Fruit fly (Drosophila melanogaster) whole organism, embryonic: ENCODE data around the gene Gr64d.

Experiments
- Atf3 ChIP-seq: fragments of 200-800 bp; sonication (Bioruptor generic); optimal IDR thresholded peaks from 3 replicates; lab custom pipeline; 2016; ENCODE audit warnings: missing biosample characterization, missing genetic modification characterization
- Bdp1 ChIP-seq: fragments of 200-800 bp; sonication (Bioruptor generic); optimal IDR thresholded peaks from 3 replicates; lab custom pipeline; 2016; ENCODE audit warnings: missing biosample characterization, missing genetic modification characterization
- Bteb2 ChIP-seq: fragments of 200-800 bp; sonication (Bioruptor generic); optimal IDR thresholded peaks from 2 replicates; lab custom pipeline; 2016; ENCODE audit warnings: missing biosample characterization, missing genetic modification characterization
- CG10274 ChIP-seq: fragments of 200-800 bp; sonication (Bioruptor generic); optimal IDR thresholded peaks from 3 replicates; lab custom pipeline; 2017; ENCODE audit warnings: missing biosample characterization, mild to moderate bottlenecking, missing genetic modification characterization
- CG10959 ChIP-seq: fragments of 200-800 bp; sonication (Bioruptor generic); IDR thresholded peaks from 2 replicates; pipeline ENCODE4 v1.3.6; 2022; ENCODE audit warnings: missing biosample characterization, missing genetic modification characterization
- CG11723 ChIP-seq: fragments of 200-800 bp; sonication (Bioruptor generic); optimal IDR thresholded peaks from 2 replicates; lab custom pipeline; 2017; ENCODE audit warnings: missing biosample characterization, mild to moderate bottlenecking, missing genetic modification characterization
- CG12744 ChIP-seq: fragments of 200-800 bp; sonication (Bioruptor generic); optimal IDR thresholded peaks from 2 replicates; lab custom pipeline; 2016; ENCODE audit warnings: missing biosample characterization, missing genetic modification characterization
- CG13624 ChIP-seq: fragments of 200-800 bp; sonication (Bioruptor generic); optimal IDR thresholded peaks from 2 replicates; lab custom pipeline; 2016; ENCODE audit warnings: missing biosample characterization, missing genetic modification characterization
- CG13775 ChIP-seq: fragments of 200-800 bp; sonication (Bioruptor generic); optimal IDR thresholded peaks from 3 replicates; lab custom pipeline; 2017; ENCODE audit warnings: missing biosample characterization, mild to moderate bottlenecking, missing genetic modification characterization
- CG14667 ChIP-seq: fragments of 200-800 bp; sonication (Bioruptor generic); IDR thresholded peaks from 2 replicates; pipeline ENCODE4 v1.3.6; 2022; ENCODE audit warnings: missing biosample characterization, missing genetic modification characterization
- CG15269 ChIP-seq: fragments of 200-800 bp; sonication (Bioruptor generic); optimal IDR thresholded peaks from 2 replicates; lab custom pipeline; 2018; ENCODE audit warnings: missing biosample characterization, mild to moderate bottlenecking, missing genetic modification characterization, moderate library complexity
- CG18262 ChIP-seq: fragments of 200-800 bp; optimal IDR thresholded peaks from 3 replicates; lab custom pipeline; 2019; ENCODE audit warnings: missing biosample characterization, mild to moderate bottlenecking, missing genetic modification characterization, moderate library complexity
- CG18476 ChIP-seq: fragments of 200-800 bp; sonication (Bioruptor generic); optimal IDR thresholded peaks from 2 replicates; lab custom pipeline; 2016; ENCODE audit warnings: missing biosample characterization, mild to moderate bottlenecking, missing genetic modification characterization
- CG18619 ChIP-seq: fragments of 200-800 bp; sonication (Bioruptor generic); optimal IDR thresholded peaks from 3 replicates; lab custom pipeline; 2017; ENCODE audit warnings: missing biosample characterization, mild to moderate bottlenecking, missing genetic modification characterization
- CG2129 ChIP-seq: fragments of 200-800 bp; sonication (Bioruptor generic); IDR thresholded peaks from 2 replicates; pipeline ENCODE4 v1.3.6; 2022; ENCODE audit warnings: missing biosample characterization, missing genetic modification characterization; ENCODE audit not compliant: partially characterized antibody
- CG31388 ChIP-seq: fragments of 200-800 bp; sonication (Bioruptor generic); optimal IDR thresholded peaks from 2 replicates; lab custom pipeline; 2016; ENCODE audit warnings: missing biosample characterization, missing genetic modification characterization
- CG5180 ChIP-seq: fragments of 200-800 bp; sonication (Bioruptor generic); optimal IDR thresholded peaks from 3 replicates; lab custom pipeline; 2017; ENCODE audit warnings: missing biosample characterization, missing genetic modification characterization, mild to moderate bottlenecking, moderate library complexity, missing genetic modification reagents
- CG6254 ChIP-seq: fragments of 200-800 bp; sonication (Bioruptor generic); optimal IDR thresholded peaks from 3 replicates; lab custom pipeline; 2017; ENCODE audit warnings: mild to moderate bottlenecking, missing biosample characterization, missing genetic modification reagents, missing genetic modification characterization
- CG6765 ChIP-seq: fragments of 200-800 bp; sonication (Bioruptor generic); optimal IDR thresholded peaks from 3 replicates; lab custom pipeline; 2017; ENCODE audit warnings: missing biosample characterization, mild to moderate bottlenecking, missing genetic modification characterization
- CG9876 ChIP-seq: fragments of 200-800 bp; sonication (Bioruptor generic); optimal IDR thresholded peaks from 2 replicates; lab custom pipeline; 2016; ENCODE audit warnings: missing biosample characterization, missing genetic modification characterization
- CG9932 ChIP-seq: fragments of 200-800 bp; sonication (Bioruptor generic); IDR thresholded peaks from 2 replicates; pipeline ENCODE4 v1.3.6; 2022; ENCODE audit warnings: missing biosample characterization, missing genetic modification characterization
- CTCF ChIP-seq: fragments of 200-800 bp; sonication (Bioruptor generic); optimal IDR thresholded peaks from 2 replicates; lab custom pipeline; 2017; ENCODE audit warnings: missing biosample characterization, mild to moderate bottlenecking, missing genetic modification characterization, moderate library complexity
- CoRest ChIP-seq: fragments of 200-800 bp; sonication (Bioruptor generic); optimal IDR thresholded peaks from 3 replicates; lab custom pipeline; 2018; ENCODE audit warnings: missing biosample characterization, mild to moderate bottlenecking, missing genetic modification characterization, moderate library complexity
- D ChIP-seq, 2 experiments: fragments of 200-800 bp in 1 of 2; fragments of >200 bp in 1 of 2; sonication (Bioruptor generic) in 1 of 2; optimal IDR thresholded peaks; 2 replicates in 1 of 2; 3 replicates in 1 of 2; lab custom pipeline; 2017; ENCODE audit warnings: mild to moderate bottlenecking in 1 of 2, missing biosample characterization in 1 of 2, missing genetic modification characterization in 1 of 2, missing genetic modification reagents in 1 of 2
- D19A ChIP-seq: fragments of 200-800 bp; optimal IDR thresholded peaks from 3 replicates; lab custom pipeline; 2019; ENCODE audit warnings: missing biosample characterization, mild to moderate bottlenecking, missing genetic modification characterization, moderate library complexity
- E2f1 ChIP-seq: fragments of 200-800 bp; sonication (Bioruptor generic); IDR thresholded peaks from 2 replicates; pipeline ENCODE4 v1.3.6; 2022; ENCODE audit warnings: missing biosample characterization, missing genetic modification characterization
- Hey ChIP-seq: fragments of 200-800 bp; sonication (Bioruptor generic); optimal IDR thresholded peaks from 3 replicates; lab custom pipeline; 2018; ENCODE audit warnings: missing biosample characterization, mild to moderate bottlenecking, missing genetic modification characterization
- NC2α ChIP-seq: fragments of 200-800 bp; sonication (Bioruptor generic); optimal IDR thresholded peaks from 2 replicates; lab custom pipeline; 2016; ENCODE audit warnings: missing biosample characterization, missing genetic modification characterization
- Nf-YB ChIP-seq: fragments of 200-800 bp; sonication (Bioruptor generic); optimal IDR thresholded peaks from 3 replicates; lab custom pipeline; 2019; ENCODE audit warnings: missing biosample characterization, mild to moderate bottlenecking, missing genetic modification characterization, moderate library complexity
- Stat92E ChIP-seq, 3 experiments: fragments of >200 bp in 2 of 3; fragments of 200-800 bp in 1 of 3; sonication (Bioruptor generic) in 1 of 3; optimal IDR thresholded peaks; 2 replicates each; lab custom pipeline; 2017 to 2019; ENCODE audit warnings: missing biosample characterization in 3 of 3, missing genetic modification characterization in 3 of 3, mild to moderate bottlenecking in 1 of 3, moderate library complexity in 1 of 3
- Trl ChIP-seq, 3 experiments: fragments of >200 bp in 2 of 3; fragments of 200-800 bp in 1 of 3; sonication (Bioruptor generic) in 1 of 3; optimal IDR thresholded peaks; 2 replicates in 1 of 3; 3 replicates in 2 of 3; lab custom pipeline; 2016 to 2017; ENCODE audit warnings: missing biosample characterization in 1 of 3, missing genetic modification characterization in 1 of 3
- Usf ChIP-seq: fragments of 200-800 bp; sonication (Bioruptor generic); optimal IDR thresholded peaks from 2 replicates; lab custom pipeline; 2017; ENCODE audit warnings: missing genotype, missing biosample characterization, missing genetic modification characterization
- amos ChIP-seq: fragments of 200-800 bp; sonication (Bioruptor generic); IDR thresholded peaks from 2 replicates; pipeline ENCODE4 v1.3.6; 2022; ENCODE audit warnings: missing biosample characterization, missing genetic modification characterization; ENCODE audit not compliant: partially characterized antibody
- dm ChIP-seq: fragments of 200-800 bp; sonication (Bioruptor generic); optimal IDR thresholded peaks from 3 replicates; lab custom pipeline; 2016; ENCODE audit warnings: missing biosample characterization, missing genetic modification characterization
- dpn ChIP-seq, 2 experiments: fragments of 200-800 bp; sonication (Bioruptor generic); optimal IDR thresholded peaks; 3 replicates each; lab custom pipeline; 2016; ENCODE audit warnings: missing biosample characterization in 2 of 2, missing genetic modification characterization in 2 of 2
- ems ChIP-seq: fragments of 200-800 bp; sonication (Bioruptor generic); optimal IDR thresholded peaks from 3 replicates; lab custom pipeline; 2016; ENCODE audit warnings: missing biosample characterization, missing genetic modification characterization
- exex ChIP-seq: fragments of 200-800 bp; sonication (Bioruptor generic); optimal IDR thresholded peaks from 4 replicates; lab custom pipeline; 2018; ENCODE audit warnings: missing biosample characterization, mild to moderate bottlenecking, missing genetic modification characterization, moderate library complexity
- hb ChIP-seq: fragments of 200-800 bp; sonication (Bioruptor generic); IDR thresholded peaks from 3 replicates; pipeline ENCODE4 v1.3.6; 2022; ENCODE audit warnings: missing biosample characterization, missing genetic modification characterization; ENCODE audit not compliant: partially characterized antibody
- kni ChIP-seq: fragments of 200-800 bp; sonication (Bioruptor generic); optimal IDR thresholded peaks from 3 replicates; lab custom pipeline; 2017; ENCODE audit warnings: mild to moderate bottlenecking, missing biosample characterization, missing genetic modification reagents, missing genetic modification characterization
- mam ChIP-seq: fragments of 200-800 bp; sonication (Bioruptor generic); optimal IDR thresholded peaks from 3 replicates; lab custom pipeline; 2016; ENCODE audit warnings: missing biosample characterization, missing genetic modification characterization
- otp ChIP-seq: fragments of 200-800 bp; sonication (Bioruptor generic); IDR thresholded peaks from 3 replicates; pipeline ENCODE4, ENCODE4 v1.3.6; 2022; ENCODE audit warnings: missing biosample characterization, missing genetic modification characterization
- rib ChIP-seq: fragments of 200-800 bp; sonication (Bioruptor generic); IDR thresholded peaks from 2 replicates; pipeline ENCODE4 v1.3.6; 2022; ENCODE audit warnings: missing biosample characterization, missing genetic modification characterization
- sc ChIP-seq, 3 experiments: fragments of >200 bp in 2 of 3; fragments of 200-800 bp in 1 of 3; sonication (Bioruptor generic) in 1 of 3; optimal IDR thresholded peaks; 2 replicates in 2 of 3; 3 replicates in 1 of 3; lab custom pipeline; 2017; ENCODE audit warnings: mild to moderate bottlenecking in 1 of 3, missing biosample characterization in 1 of 3, missing genetic modification characterization in 1 of 3, missing genetic modification reagents in 1 of 3
- seq ChIP-seq: fragments of 200-800 bp; sonication (Bioruptor generic); IDR thresholded peaks from 2 replicates; pipeline ENCODE4 v1.3.6; 2022; ENCODE audit warnings: missing biosample characterization, missing genetic modification characterization
- ssp ChIP-seq: fragments of 200-800 bp; sonication (Bioruptor generic); IDR thresholded peaks from 2 replicates; pipeline ENCODE4 v1.3.6; 2022; ENCODE audit warnings: missing biosample characterization, missing genetic modification characterization
- tup ChIP-seq: fragments of 200-800 bp; sonication (Bioruptor generic); optimal IDR thresholded peaks from 2 replicates; lab custom pipeline; 2016; ENCODE audit warnings: missing biosample characterization, mild to moderate bottlenecking, missing genetic modification characterization, moderate library complexity
- unc-4 ChIP-seq: fragments of 200-800 bp; sonication (Bioruptor generic); IDR thresholded peaks from 2 replicates; pipeline ENCODE4 v1.3.6; 2022; ENCODE audit warnings: missing biosample characterization, missing genetic modification characterization; ENCODE audit not compliant: partially characterized antibody
- zen ChIP-seq: fragments of 200-800 bp; sonication (Bioruptor generic); optimal IDR thresholded peaks from 3 replicates; lab custom pipeline; 2018; ENCODE audit warnings: missing biosample characterization, mild to moderate bottlenecking, missing genetic modification characterization, moderate library complexity
- zfh2 ChIP-seq: fragments of 200-800 bp; sonication (Bioruptor generic); optimal IDR thresholded peaks from 2 replicates; lab custom pipeline; 2016; ENCODE audit warnings: missing biosample characterization, missing genetic modification characterization

Gr64d gene

dm6 chr3L:4016754-4017153 lies 15.1 kb upstream of the Gr64d start (continued):
- no peak for TF ChIP-seq Bteb2 (GFP tag; lab: Kevin White, UChicago)
- TF ChIP-seq CG31388 (GFP tag; lab: Kevin White, UChicago) = peak; percentile 28
- no peak for TF ChIP-seq kni (GFP tag; lab: Kevin White, UChicago)
- no peak for TF ChIP-seq amos
- TF ChIP-seq CG18476 (GFP tag; lab: Kevin White, UChicago) = peak; percentile 24
- peak; percentile 85 for TF ChIP-seq zen (tag; lab: Kevin White, UChicago)
- no peak for TF ChIP-seq unc-4 (GFP tag; lab: Robert Waterston, UW)
- TF ChIP-seq CG18262 = peak; percentile 77
- TF ChIP-seq Bdp1 = no peak
- TF ChIP-seq CoRest (tag; lab: Kevin White, UChicago) = peak; percentile 67
- no peak for TF ChIP-seq zfh2 (GFP tag; lab: Kevin White, UChicago)
- TF ChIP-seq exex = no peak
- TF ChIP-seq Nf-YB (GFP tag; lab: Kevin White, UChicago) = peak; percentile 20
- TF ChIP-seq seq (GFP tag; lab: Robert Waterston, UW) = no peak
- peak; percentile 82 for TF ChIP-seq otp
- peak; percentile 20 for TF ChIP-seq ems (GFP tag; lab: Kevin White, UChicago)
- TF ChIP-seq mam = peak; percentile 39
- TF ChIP-seq dm (GFP tag; lab: Kevin White, UChicago) = peak; percentile 10
- peak; percentile 60 to 71 for TF ChIP-seq dpn (GFP tag; optimal IDR thresholded peaks at IDR 0.05; lab: Kevin White, UChicago)
- peak; percentile 42 for TF ChIP-seq CG13775
- TF ChIP-seq CG13624 (GFP tag; lab: Kevin White, UChicago) = no peak
- peak; percentile 52; the same call in 1 of the 2 replicates for TF ChIP-seq CG14667 (GFP tag; lab: Robert Waterston, UW)
- TF ChIP-seq hb (GFP tag; lab: Robert Waterston, UW) = no peak
- TF ChIP-seq CG18619 (GFP tag; lab: Kevin White, UChicago) = peak; percentile 35
- no peak for TF ChIP-seq CG6765 (GFP tag; lab: Kevin White, UChicago)
- no peak for TF ChIP-seq rib
- no peak for TF ChIP-seq Stat92E (GFP tag; optimal IDR thresholded peaks at IDR 0.05; lab: Kevin White, UChicago)
- peak; percentile 33 for TF ChIP-seq Usf (GFP tag; lab: Kevin White, UChicago)
- no peak for TF ChIP-seq sc (optimal IDR thresholded peaks at IDR 0.05; lab: Kevin White, UChicago)
- peak; percentile 67 for TF ChIP-seq sc (GFP tag; optimal IDR thresholded peaks at IDR 0.05; lab: Kevin White, UChicago)
- TF ChIP-seq CG9932 (GFP tag; lab: Robert Waterston, UW) = no peak
- TF ChIP-seq CG10959 (GFP tag; lab: Robert Waterston, UW) = peak; percentile 85
- TF ChIP-seq D (optimal IDR thresholded peaks at IDR 0.05; lab: Kevin White, UChicago) = no peak
- peak; percentile 70 for TF ChIP-seq D (GFP tag; optimal IDR thresholded peaks at IDR 0.05; lab: Kevin White, UChicago)
- TF ChIP-seq CG15269 (tag; lab: Kevin White, UChicago) = peak; percentile 29
- TF ChIP-seq CG11723 (GFP tag; lab: Kevin White, UChicago) = peak; percentile 21
- no peak for TF ChIP-seq CTCF (GFP tag; lab: Kevin White, UChicago)
- no peak for TF ChIP-seq CG12744 (GFP tag; lab: Kevin White, UChicago)
- TF ChIP-seq D19A (tag; lab: Kevin White, UChicago) = peak; percentile 51
- TF ChIP-seq CG6254 (GFP tag; lab: Kevin White, UChicago) = peak; percentile 66
- TF ChIP-seq CG2129 (GFP tag; lab: Robert Waterston, UW) = no peak
- TF ChIP-seq tup (GFP tag; lab: Kevin White, UChicago) = peak; percentile 1
- TF ChIP-seq E2f1 = peak; percentile 37; the same call in 1 of the 2 replicates
- peak; percentile 66 for TF ChIP-seq Atf3 (GFP tag; lab: Kevin White, UChicago)
- TF ChIP-seq ssp (GFP tag; lab: Robert Waterston, UW) = peak; percentile 53
- no peak for TF ChIP-seq CG9876
- TF ChIP-seq CG10274 = no peak
- TF ChIP-seq Trl (optimal IDR thresholded peaks at IDR 0.05; lab: Kevin White, UChicago) = no peak
- peak; percentile 60 for TF ChIP-seq Trl (GFP tag; optimal IDR thresholded peaks at IDR 0.05; lab: Kevin White, UChicago)
- no peak for TF ChIP-seq Hey
- no peak for TF ChIP-seq NC2α
- no peak for TF ChIP-seq CG5180 (GFP tag; lab: Kevin White, UChicago)
